Worm (Caenorhabditis elegans): ENCODE data around the gene Y64G10A.1.

The Y64G10A.1 gene

DNA sequence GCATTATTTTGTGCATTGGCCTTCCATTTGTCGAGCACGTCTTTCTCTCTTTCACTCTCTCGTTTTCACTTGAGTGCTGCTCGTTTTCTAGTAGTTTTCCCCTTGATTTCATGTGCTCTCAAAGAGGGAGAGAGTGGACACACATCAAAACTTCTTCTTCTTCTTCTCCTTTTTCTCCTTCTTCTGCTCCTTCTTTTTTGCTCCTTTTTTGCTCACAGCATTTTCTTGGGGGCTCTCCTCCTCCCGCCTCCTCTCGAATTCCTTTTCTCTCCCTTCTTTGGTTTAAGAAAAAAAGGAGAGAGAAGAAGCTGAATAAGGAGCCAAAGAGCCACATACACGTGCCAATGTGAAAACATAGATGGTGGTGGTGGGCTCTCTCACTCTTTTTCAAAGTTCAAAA lies 33.7 kb upstream of the Y64G10A.1 start (continued):
- TF ChIP-seq hlh-30 (tag; optimal IDR thresholded peaks at IDR 0.05; ENCODE audit: insufficient read depth) (peak; percentile 24), ceh-20 (GFP tag; IDR thresholded peaks at IDR 0.05) (no peak), Y48G9A.11 (GFP tag; IDR thresholded peaks at IDR 0.05) (no peak), nhr-10 (tag; optimal IDR thresholded peaks at IDR 0.05) (no peak), ceh-44 (GFP tag; IDR thresholded peaks at IDR 0.05) (no peak), saeg-2 (GFP tag; IDR thresholded peaks at IDR 0.05) (no peak), T26A8.4 (GFP tag; IDR thresholded peaks at IDR 0.05) (no peak), unc-62 (GFP tag; optimal IDR thresholded peaks at IDR 0.05 in 1 of 2) (peak in 1 of 2 experiments; percentile 52), unc-62 (tag; optimal IDR thresholded peaks at IDR 0.05) (no peak), fkh-10 (GFP tag; optimal IDR thresholded peaks at IDR 0.05) (peak; percentile 43), lin-1 (GFP tag; IDR thresholded peaks at IDR 0.05) (no peak), F49E8.2 (tag; optimal IDR thresholded peaks at IDR 0.05; ENCODE audit: borderline replicate concordance) (no peak), rbr-2 (tag; optimal IDR thresholded peaks at IDR 0.05) (peak; percentile 48)

DNA sequence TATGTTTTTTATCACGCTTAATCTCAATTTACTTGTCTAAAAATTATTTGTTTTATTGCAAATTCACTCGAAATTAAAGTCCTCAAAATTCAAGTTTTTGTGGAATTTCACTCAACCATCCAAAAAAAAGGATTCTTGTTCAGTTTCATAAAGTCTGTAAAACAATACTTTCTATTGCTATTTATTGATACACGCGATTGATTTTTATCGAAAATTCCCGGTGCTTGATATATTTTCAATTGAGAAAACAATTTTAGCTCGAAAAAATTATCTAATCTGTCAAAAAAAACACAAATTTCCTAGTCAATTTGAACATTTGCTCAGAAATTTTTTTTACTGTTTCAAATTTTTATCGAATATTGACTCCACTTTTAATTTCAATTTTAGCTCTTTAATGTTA lies 31.1 kb upstream of the Y64G10A.1 start:
- TF ChIP-seq cey-2 (tag; optimal IDR thresholded peaks at IDR 0.05; ENCODE audit: borderline replicate concordance, insufficient read depth) (no peak), aha-1 (tag) (peak; percentile 94)

ce11 chrIV:14268882-14269281 lies 30.0 kb upstream of the Y64G10A.1 start:
- TF ChIP-seq zfp-2 (tag; optimal IDR thresholded peaks at IDR 0.05) = no peak
- no peak for TF ChIP-seq R02D3.7 (tag; optimal IDR thresholded peaks at IDR 0.05)
- TF ChIP-seq nhr-28 (tag; optimal IDR thresholded peaks at IDR 0.05) = no peak
- TF ChIP-seq mdt-29 (GFP tag; IDR thresholded peaks at IDR 0.05) = no peak
- no peak for TF ChIP-seq nhr-41 (GFP tag; IDR thresholded peaks at IDR 0.05)
- no peak for TF ChIP-seq ZK546.5 (tag; optimal IDR thresholded peaks at IDR 0.05)
- TF ChIP-seq aly-2 (tag; optimal IDR thresholded peaks at IDR 0.05) = no peak
- no peak for TF ChIP-seq spr-3 (GFP tag; optimal IDR thresholded peaks at IDR 0.05)
- TF ChIP-seq F37D6.2 (tag; optimal IDR thresholded peaks at IDR 0.05) = no peak
- no peak for TF ChIP-seq ztf-11 (tag; optimal IDR thresholded peaks at IDR 0.05)
- TF ChIP-seq unc-62 (GFP tag; optimal IDR thresholded peaks at IDR 0.05 in 1 of 2) = no peak
- TF ChIP-seq unc-62 (tag; optimal IDR thresholded peaks at IDR 0.05) = no peak
- no peak for TF ChIP-seq sdz-12 (GFP tag; optimal IDR thresholded peaks at IDR 0.05)
- no peak for TF ChIP-seq nhr-42 (GFP tag; IDR thresholded peaks at IDR 0.05)
- no peak for TF ChIP-seq spr-1 (tag; optimal IDR thresholded peaks at IDR 0.05)

ce11 chrIV:14260761-14261160 lies 21.9 kb upstream of the Y64G10A.1 start:
- TF ChIP-seq snpc-1.2 (GFP tag; IDR thresholded peaks at IDR 0.05) (no peak), mdl-1 (tag; optimal IDR thresholded peaks at IDR 0.05) (peak in 1 of 2 experiments; percentile 40), F49E8.2 (tag; optimal IDR thresholded peaks at IDR 0.05; ENCODE audit: borderline replicate concordance) (no peak), fos-1 (tag; optimal IDR thresholded peaks at IDR 0.05) (no peak), daf-12 (tag; optimal IDR thresholded peaks at IDR 0.05) (no peak), hlh-30 (tag; optimal IDR thresholded peaks at IDR 0.05; ENCODE audit: insufficient read depth) (peak; percentile 19), set-16 (GFP tag; IDR thresholded peaks at IDR 0.05) (no peak), ceh-28 (tag; optimal IDR thresholded peaks at IDR 0.05) (no peak), lir-3 (tag; optimal IDR thresholded peaks at IDR 0.05) (no peak), snpc-4 (tag; optimal IDR thresholded peaks at IDR 0.05) (no peak), lin-15B (tag; optimal IDR thresholded peaks at IDR 0.05) (no peak), lin-38 (GFP tag; IDR thresholded peaks at IDR 0.05) (no peak), ama-1 (optimal IDR thresholded peaks at IDR 0.05) (no peak), dmd-8 (GFP tag; IDR thresholded peaks at IDR 0.05) (no peak), nhr-102 (tag; optimal IDR thresholded peaks at IDR 0.05) (no peak), pha-4 (GFP tag; IDR thresholded peaks at IDR 0.05) (no peak), pha-4 (tag; optimal IDR thresholded peaks at IDR 0.05) (no peak), T26A8.4 (GFP tag; IDR thresholded peaks at IDR 0.05) (no peak), nhr-48 (tag; optimal IDR thresholded peaks at IDR 0.05) (no peak), mxl-2 (GFP tag; conservative IDR thresholded peaks at IDR 0.05) (no peak), fkh-10 (GFP tag; optimal IDR thresholded peaks at IDR 0.05) (peak; percentile 88), lin-39 (tag; optimal IDR thresholded peaks at IDR 0.05) (no peak), mdt-29 (GFP tag; IDR thresholded peaks at IDR 0.05) (no peak), hlh-11 (tag; optimal IDR thresholded peaks at IDR 0.05) (no peak), ceh-44 (GFP tag; IDR thresholded peaks at IDR 0.05) (no peak), nhr-10 (tag; optimal IDR thresholded peaks at IDR 0.05) (no peak), R02D3.7 (tag; optimal IDR thresholded peaks at IDR 0.05) (no peak), T20F7.1 (GFP tag; optimal IDR thresholded peaks at IDR 0.05) (no peak)
